Worm (Caenorhabditis elegans): Measurements from ENCODE around the gene atp-2.

ce11 chrIII:5233140-5233539, 4.9 kb downstream of the atp-2 start:
- TF ChIP-seq ztf-11 (tag; optimal IDR thresholded peaks at IDR 0.05) (no peak), jun-1 (tag; optimal IDR thresholded peaks at IDR 0.05) (no peak), nhr-43 (tag; optimal IDR thresholded peaks at IDR 0.05; ENCODE audit: poor library complexity, severe bottlenecking) (no peak), nhr-237 (tag; optimal IDR thresholded peaks at IDR 0.05) (no peak), fkh-10 (GFP tag; optimal IDR thresholded peaks at IDR 0.05) (no peak), lin-39 (tag; optimal IDR thresholded peaks at IDR 0.05) (no peak), ZK546.5 (tag; optimal IDR thresholded peaks at IDR 0.05) (no peak), elt-2 (tag; optimal IDR thresholded peaks at IDR 0.05) (no peak)
